Fruit fly (Drosophila melanogaster): ENCODE data around the gene Pcyt2.

The Pcyt2 gene

DNA sequence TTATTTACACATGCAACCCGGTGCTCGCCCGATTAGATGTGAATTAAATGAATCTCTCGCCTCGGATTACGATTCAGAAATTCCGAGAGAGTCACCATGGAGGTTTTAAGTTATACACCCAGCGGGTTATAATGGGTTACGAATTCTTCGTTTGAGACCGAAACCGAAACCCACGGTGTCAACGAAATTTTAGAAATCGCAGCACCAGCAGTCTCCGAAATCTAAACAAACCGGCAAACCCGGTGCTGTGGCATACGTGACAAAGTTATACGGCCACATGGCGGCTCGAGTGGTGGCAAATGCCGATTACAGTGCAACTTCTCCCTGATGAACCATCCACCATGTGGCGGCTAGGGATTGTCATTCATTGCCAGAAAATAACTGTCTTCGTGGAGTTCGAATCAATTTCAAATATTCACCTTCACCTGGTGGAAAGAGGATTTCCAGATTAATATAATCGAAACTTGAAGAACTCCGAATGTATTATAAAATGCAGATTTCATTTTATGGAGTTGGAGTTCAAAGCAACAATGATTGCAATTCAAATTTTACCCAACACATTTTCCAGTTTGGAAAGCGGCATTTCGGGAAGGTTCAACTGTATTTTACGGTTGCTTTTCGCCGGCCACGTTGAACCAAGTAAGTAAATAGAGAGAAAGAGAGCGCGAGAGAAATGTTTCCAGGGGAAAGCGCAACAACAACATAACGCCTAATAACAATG lies 37.3 kb upstream of the Pcyt2 start (continued):
- TF ChIP-seq CG12744 (GFP tag; optimal IDR thresholded peaks at IDR 0.05) (peak; percentile 16), Aef1 (GFP tag; IDR thresholded peaks at IDR 0.05) (peak; percentile 37; the same call in 1 of the 3 replicates), ab (GFP tag; optimal IDR thresholded peaks at IDR 0.05) (no peak), CG8944 (GFP tag; optimal IDR thresholded peaks at IDR 0.05) (peak; percentile 70), CrebB (tag; optimal IDR thresholded peaks at IDR 0.05) (peak; percentile 3), CG8388 (GFP tag; optimal IDR thresholded peaks at IDR 0.05) (peak; percentile 79), CG7556 (GFP tag; optimal IDR thresholded peaks at IDR 0.05) (peak; percentile 81), Dref (GFP tag; IDR thresholded peaks at IDR 0.05) (no peak), CG3407 (GFP tag; optimal IDR thresholded peaks at IDR 0.05) (peak; percentile 71), crp (GFP tag; optimal IDR thresholded peaks at IDR 0.05) (no peak), PHDP (tag; optimal IDR thresholded peaks at IDR 0.05) (peak; percentile 70), gem (tag; optimal IDR thresholded peaks at IDR 0.05) (peak; percentile 82), CG13287 (GFP tag; IDR thresholded peaks at IDR 0.05; ENCODE audit: partially characterized antibody) (no peak), disco-r (GFP tag; optimal IDR thresholded peaks at IDR 0.05) (no peak), B-H1 (GFP tag; IDR thresholded peaks at IDR 0.05) (peak; percentile 35; the same call in 2 of the 3 replicates), NC2β (GFP tag; optimal IDR thresholded peaks at IDR 0.05) (peak; percentile 69), Med (GFP tag) (peak; percentile 93), CG13424 (tag; optimal IDR thresholded peaks at IDR 0.05) (peak; percentile 76), D (optimal IDR thresholded peaks at IDR 0.05) (no peak), D (GFP tag; optimal IDR thresholded peaks at IDR 0.05) (peak; percentile 80), BtbVII (GFP tag; optimal IDR thresholded peaks at IDR 0.05) (peak; percentile 26), tup (GFP tag; optimal IDR thresholded peaks at IDR 0.05) (no peak), CG7928 (GFP tag; optimal IDR thresholded peaks at IDR 0.05) (no peak), sna (GFP tag; IDR thresholded peaks at IDR 0.05; ENCODE audit: partially characterized antibody) (no peak), Bteb2 (GFP tag; optimal IDR thresholded peaks at IDR 0.05) (no peak), CG34376 (GFP tag; optimal IDR thresholded peaks at IDR 0.05) (no peak), al (GFP tag; IDR thresholded peaks at IDR 0.05) (no peak), CG7372 (GFP tag; IDR thresholded peaks at IDR 0.05) (0 out of 2 replicates have a peak, but pooled peaks have one; percentile 16), CG10209 (GFP tag; optimal IDR thresholded peaks at IDR 0.05) (peak; percentile 66), kah (GFP tag; optimal IDR thresholded peaks at IDR 0.05) (no peak), Sry-β (GFP tag; optimal IDR thresholded peaks at IDR 0.05) (no peak), Antp (GFP tag; optimal IDR thresholded peaks at IDR 0.05) (peak; percentile 68), rib (GFP tag; IDR thresholded peaks at IDR 0.05) (no peak), pros (GFP tag; optimal IDR thresholded peaks at IDR 0.05) (peak; percentile 53), ase (GFP tag; IDR thresholded peaks at IDR 0.05) (0 out of 3 replicates have a peak, but pooled peaks have one; percentile 5), Neu2 (GFP tag; optimal IDR thresholded peaks at IDR 0.05; ENCODE audit: borderline replicate concordance) (no peak), Hey (tag; optimal IDR thresholded peaks at IDR 0.05) (no peak), mirr (GFP tag; optimal IDR thresholded peaks at IDR 0.05) (no peak), lbe (GFP tag; optimal IDR thresholded peaks at IDR 0.05) (no peak), D19A (tag; optimal IDR thresholded peaks at IDR 0.05) (peak; percentile 67), CG13894 (tag; optimal IDR thresholded peaks at IDR 0.05) (no peak), CG10321 (GFP tag; IDR thresholded peaks at IDR 0.05) (no peak), maf-S (GFP tag; optimal IDR thresholded peaks at IDR 0.05) (peak; percentile 31), CG13624 (GFP tag; optimal IDR thresholded peaks at IDR 0.05) (peak; percentile 54), NfI (GFP tag; optimal IDR thresholded peaks at IDR 0.05) (peak; percentile 68), danr (GFP tag; IDR thresholded peaks at IDR 0.05) (peak; percentile 42; the same call in 1 of the 2 replicates), NK7.1 (GFP tag; optimal IDR thresholded peaks at IDR 0.05) (no peak), CG7839 (tag; optimal IDR thresholded peaks at IDR 0.05) (peak; percentile 80), Stat92E (GFP tag; optimal IDR thresholded peaks at IDR 0.05) (peak in 1 of 3 experiments; percentile 30)

Data from whole organism, embryonic.